Worm (Caenorhabditis elegans) whole organism, L2 larva: ENCODE data around the gene F40F8.11.

Experiments used
- aly-2 ChIP-seq: fragments of 150-350 bp; optimal IDR thresholded peaks from 2 replicates; lab custom pipeline; 2014; ENCODE audit warnings: missing biosample characterization, missing genetic modification characterization
- ceh-16 ChIP-seq: fragments of 150-350 bp; optimal IDR thresholded peaks from 2 replicates; lab custom pipeline; 2014; ENCODE audit warnings: missing biosample characterization, missing genetic modification characterization
- egl-27 ChIP-seq: sonication (generic microtip); optimal IDR thresholded peaks from 3 replicates; lab custom pipeline; 2017; ENCODE audit warnings: missing biosample characterization, missing genetic modification reagents, missing genetic modification characterization
- lin-13 ChIP-seq: fragments of 150-350 bp; optimal IDR thresholded peaks from 2 replicates; lab custom pipeline; 2014; ENCODE audit warnings: missing biosample characterization, missing genetic modification reagents, missing genetic modification characterization
- lin-39 ChIP-seq: fragments of 150-350 bp; optimal IDR thresholded peaks from 2 replicates; lab custom pipeline; 2014; ENCODE audit warnings: missing biosample characterization, missing genetic modification reagents, missing genetic modification characterization
- mbf-1 ChIP-seq: sonication (generic microtip); optimal IDR thresholded peaks from 2 replicates; lab custom pipeline; 2017; ENCODE audit warnings: missing biosample characterization, missing genetic modification characterization
- nhr-237 ChIP-seq: fragments of 150-350 bp; optimal IDR thresholded peaks from 2 replicates; lab custom pipeline; 2014; ENCODE audit warnings: missing biosample characterization, missing genetic modification characterization
- skn-1 ChIP-seq: sonication (generic microtip); optimal IDR thresholded peaks from 2 replicates; lab custom pipeline; 2017; ENCODE audit warnings: missing biosample characterization, missing genetic modification characterization
- unc-55 ChIP-seq: fragments of 150-350 bp; sonication (generic microtip); optimal IDR thresholded peaks from 3 replicates; lab custom pipeline; 2014; ENCODE audit warnings: missing biosample characterization, missing genetic modification reagents, missing genetic modification characterization
- ztf-11 ChIP-seq: sonication (generic microtip); optimal IDR thresholded peaks from 2 replicates; lab custom pipeline; 2017; ENCODE audit warnings: missing biosample characterization, missing genetic modification characterization

- TF ChIP-seq ceh-16: no peak
- no peak for TF ChIP-seq nhr-237 (tag; lab: Kevin White, UChicago)
- no peak for TF ChIP-seq lin-13 (GFP tag; lab: Kevin White, UChicago)
- TF ChIP-seq egl-27 (tag; lab: Kevin White, UChicago): no peak
- TF ChIP-seq skn-1: no peak
- no peak for TF ChIP-seq mbf-1 (tag; lab: Kevin White, UChicago)
- TF ChIP-seq lin-39: no peak
- TF ChIP-seq unc-55 (GFP tag; lab: Kevin White, UChicago): no peak
- no peak for TF ChIP-seq aly-2 (tag; lab: Kevin White, UChicago)
- TF ChIP-seq ztf-11: no peak
Observed at ce11 chrII:11092413-11092812, 40.0 kb downstream of the F40F8.11 start, which contains the start of gene rpl-42.
